Fruit fly (Drosophila melanogaster): ENCODE data around the gene alpha-Man-Ib.
A peak's percentile ranks its signal among the peaks of the same experiment; 100 is the strongest.

Gene alpha-Man-Ib

dm6 chr3R:29116167-29116725 is 3.6 kb upstream of the alpha-Man-Ib start, which contains the start of gene Atg14 (continued):
- TF ChIP-seq lov (optimal IDR thresholded peaks at IDR 0.05) (no peak), lov (GFP tag; IDR thresholded peaks at IDR 0.05) (no peak), Nf-YC (tag; optimal IDR thresholded peaks at IDR 0.05) (peak; percentile 28), exex (tag; optimal IDR thresholded peaks at IDR 0.05) (peak; percentile 37), CG3838 (GFP tag; optimal IDR thresholded peaks at IDR 0.05) (no peak), nmo (GFP tag; optimal IDR thresholded peaks at IDR 0.05) (peak; percentile 20), CG17361 (GFP tag; IDR thresholded peaks at IDR 0.05) (0 out of 3 replicates have a peak, but pooled peaks have one; percentile 16), trh (GFP tag; optimal IDR thresholded peaks at IDR 0.05) (no peak), CG4854 (GFP tag; optimal IDR thresholded peaks at IDR 0.05) (no peak), emc (GFP tag; optimal IDR thresholded peaks at IDR 0.05) (no peak), stwl (tag; optimal IDR thresholded peaks at IDR 0.05) (peak; percentile 75), Mrtf (GFP tag; IDR thresholded peaks at IDR 0.05) (no peak), CG11456 (GFP tag; IDR thresholded peaks at IDR 0.05) (no peak), CG3163 (GFP tag; optimal IDR thresholded peaks at IDR 0.05) (no peak), CG17186 (GFP tag; optimal IDR thresholded peaks at IDR 0.05) (peak; percentile 27), Rfx (GFP tag; IDR thresholded peaks at IDR 0.05) (peak; percentile 41; the same call in 1 of the 2 replicates), H15 (GFP tag; IDR thresholded peaks at IDR 0.05) (no peak), CG1792 (GFP tag; optimal IDR thresholded peaks at IDR 0.05) (no peak), CkIIα-i1 (GFP tag; IDR thresholded peaks at IDR 0.05) (no peak), lilli (GFP tag; optimal IDR thresholded peaks at IDR 0.05) (peak; percentile 22), gce (GFP tag; IDR thresholded peaks at IDR 0.05) (no peak), CoRest (tag; optimal IDR thresholded peaks at IDR 0.05) (peak; percentile 34), CG15514 (GFP tag; optimal IDR thresholded peaks at IDR 0.05) (peak; percentile 47), pita (GFP tag; optimal IDR thresholded peaks at IDR 0.05) (no peak), nom (GFP tag; optimal IDR thresholded peaks at IDR 0.05) (no peak), Oaz (GFP tag; IDR thresholded peaks at IDR 0.05) (no peak), Hand (GFP tag; optimal IDR thresholded peaks at IDR 0.05) (no peak), YL-1 (GFP tag; optimal IDR thresholded peaks at IDR 0.05) (peak; percentile 81), CG3281 (GFP tag; optimal IDR thresholded peaks at IDR 0.05) (peak; percentile 18), CG17829 (tag; optimal IDR thresholded peaks at IDR 0.05) (peak; percentile 34), CG12071 (GFP tag; optimal IDR thresholded peaks at IDR 0.05) (no peak), dm (GFP tag; optimal IDR thresholded peaks at IDR 0.05) (no peak), CG1647 (GFP tag; optimal IDR thresholded peaks at IDR 0.05) (no peak), CG2202 (tag; optimal IDR thresholded peaks at IDR 0.05) (no peak), CG1233 (GFP tag; optimal IDR thresholded peaks at IDR 0.05) (no peak), inv (GFP tag; IDR thresholded peaks at IDR 0.05; ENCODE audit: partially characterized antibody) (peak; percentile 79), klu (GFP tag; IDR thresholded peaks at IDR 0.05) (no peak), CG4707 (GFP tag; optimal IDR thresholded peaks at IDR 0.05) (peak; percentile 2), sim (GFP tag; IDR thresholded peaks at IDR 0.05) (no peak), CG13296 (GFP tag; optimal IDR thresholded peaks at IDR 0.05) (no peak), esg (GFP tag; conservative IDR thresholded peaks at IDR 0.05) (no peak), CG13123 (GFP tag; optimal IDR thresholded peaks at IDR 0.05) (no peak), CG6175 (GFP tag; IDR thresholded peaks at IDR 0.05) (no peak), nau (GFP tag; optimal IDR thresholded peaks at IDR 0.05) (no peak), Mes4 (GFP tag; optimal IDR thresholded peaks at IDR 0.05) (no peak), Kr (GFP tag; optimal IDR thresholded peaks at IDR 0.05) (no peak), PHDP (tag; optimal IDR thresholded peaks at IDR 0.05) (peak; percentile 31), Awh (GFP tag; IDR thresholded peaks at IDR 0.05) (0 out of 2 replicates have a peak, but pooled peaks have one; percentile 21), CG11723 (GFP tag; optimal IDR thresholded peaks at IDR 0.05) (no peak), vnd (GFP tag; IDR thresholded peaks at IDR 0.05; ENCODE audit: partially characterized antibody) (peak; percentile 92), fru (optimal IDR thresholded peaks at IDR 0.05) (no peak), tgo (GFP tag; IDR thresholded peaks at IDR 0.05) (no peak)
